Fruit fly (Drosophila melanogaster) whole organism, embryonic: ENCODE results near the gene Ttc26.

Source experiments
- Adf1 ChIP-seq: fragments of 200-800 bp; sonication (Bioruptor generic); IDR thresholded peaks from 2 replicates; pipeline ENCODE4 v1.3.6; 2022; ENCODE audit warnings: missing biosample characterization, missing genetic modification characterization
- Atf-2 ChIP-seq: fragments of 200-800 bp; sonication (Bioruptor generic); optimal IDR thresholded peaks from 2 replicates; lab custom pipeline; 2016; ENCODE audit warnings: missing biosample characterization, missing genetic modification characterization
- CG10274 ChIP-seq: fragments of 200-800 bp; sonication (Bioruptor generic); optimal IDR thresholded peaks from 3 replicates; lab custom pipeline; 2017; ENCODE audit warnings: missing biosample characterization, mild to moderate bottlenecking, missing genetic modification characterization
- CG10543 ChIP-seq: fragments of 200-800 bp; sonication (Bioruptor generic); optimal IDR thresholded peaks from 3 replicates; lab custom pipeline; 2017; ENCODE audit warnings: missing biosample characterization, mild to moderate bottlenecking, missing genetic modification characterization, moderate library complexity
- CG11723 ChIP-seq: fragments of 200-800 bp; sonication (Bioruptor generic); optimal IDR thresholded peaks from 2 replicates; lab custom pipeline; 2017; ENCODE audit warnings: missing biosample characterization, mild to moderate bottlenecking, missing genetic modification characterization
- CG12104 ChIP-seq: fragments of 200-800 bp; sonication (Bioruptor generic); optimal IDR thresholded peaks from 3 replicates; lab custom pipeline; 2016; ENCODE audit warnings: missing biosample characterization, missing genetic modification characterization
- CG12391 ChIP-seq: fragments of 200-800 bp; sonication (Bioruptor generic); optimal IDR thresholded peaks from 3 replicates; lab custom pipeline; 2018; ENCODE audit warnings: missing biosample characterization, mild to moderate bottlenecking, missing genetic modification characterization, moderate library complexity
- CG13123 ChIP-seq: fragments of 200-800 bp; sonication (Bioruptor generic); optimal IDR thresholded peaks from 2 replicates; lab custom pipeline; 2016; ENCODE audit warnings: missing biosample characterization, missing genetic modification characterization
- CG13296 ChIP-seq: fragments of 200-800 bp; sonication (Bioruptor generic); optimal IDR thresholded peaks from 3 replicates; lab custom pipeline; 2018; ENCODE audit warnings: missing biosample characterization, mild to moderate bottlenecking, missing genetic modification characterization
- CG14667 ChIP-seq: fragments of 200-800 bp; sonication (Bioruptor generic); IDR thresholded peaks from 2 replicates; pipeline ENCODE4 v1.3.6; 2022; ENCODE audit warnings: missing biosample characterization, missing genetic modification characterization
- CG16779 ChIP-seq: fragments of 200-800 bp; sonication (Bioruptor generic); IDR thresholded peaks from 2 replicates; pipeline ENCODE4 v1.3.6; 2022; ENCODE audit warnings: missing biosample characterization, missing genetic modification characterization
- CG18262 ChIP-seq: fragments of 200-800 bp; optimal IDR thresholded peaks from 3 replicates; lab custom pipeline; 2019; ENCODE audit warnings: missing biosample characterization, mild to moderate bottlenecking, missing genetic modification characterization, moderate library complexity
- CG2129 ChIP-seq: fragments of 200-800 bp; sonication (Bioruptor generic); IDR thresholded peaks from 2 replicates; pipeline ENCODE4 v1.3.6; 2022; ENCODE audit warnings: missing biosample characterization, missing genetic modification characterization; ENCODE audit not compliant: partially characterized antibody
- CG2678 ChIP-seq: fragments of 200-800 bp; sonication (Bioruptor generic); optimal IDR thresholded peaks from 3 replicates; lab custom pipeline; 2019; ENCODE audit warnings: missing biosample characterization, mild to moderate bottlenecking, missing genetic modification characterization, moderate library complexity
- CG31365 ChIP-seq: fragments of 200-800 bp; sonication (Bioruptor generic); optimal IDR thresholded peaks from 2 replicates; lab custom pipeline; 2018; ENCODE audit warnings: missing biosample characterization, mild to moderate bottlenecking, missing genetic modification characterization
- CG3407 ChIP-seq: fragments of 200-800 bp; sonication (Bioruptor generic); optimal IDR thresholded peaks from 2 replicates; lab custom pipeline; 2018; ENCODE audit warnings: missing biosample characterization, mild to moderate bottlenecking, missing genetic modification characterization
- CG4707 ChIP-seq: fragments of 200-800 bp; sonication (Bioruptor generic); optimal IDR thresholded peaks from 2 replicates; lab custom pipeline; 2018; ENCODE audit warnings: missing biosample characterization, mild to moderate bottlenecking, missing genetic modification characterization, moderate library complexity
- CG7745 ChIP-seq: fragments of 200-800 bp; sonication (Bioruptor generic); optimal IDR thresholded peaks from 2 replicates; lab custom pipeline; 2018; ENCODE audit warnings: missing biosample characterization, mild to moderate bottlenecking, missing genetic modification characterization, moderate library complexity
- CG7963 ChIP-seq: fragments of 200-800 bp; sonication (Bioruptor generic); IDR thresholded peaks from 3 replicates; pipeline ENCODE4 v1.3.6; 2022; ENCODE audit warnings: missing biosample characterization, missing genetic modification characterization; ENCODE audit not compliant: partially characterized antibody
- CG9609 ChIP-seq: fragments of 200-800 bp; sonication (Bioruptor generic); optimal IDR thresholded peaks from 3 replicates; lab custom pipeline; 2016; ENCODE audit warnings: missing biosample characterization, missing genetic modification characterization
- CG9817 ChIP-seq: fragments of 200-800 bp; sonication (Bioruptor generic); optimal IDR thresholded peaks from 2 replicates; lab custom pipeline; 2018; ENCODE audit warnings: missing biosample characterization, mild to moderate bottlenecking, missing genetic modification characterization, moderate library complexity
- Dbx ChIP-seq: fragments of 200-800 bp; sonication (Bioruptor generic); IDR thresholded peaks from 3 replicates; pipeline ENCODE4 v1.3.6; 2022; ENCODE audit warnings: missing biosample characterization, missing genetic modification characterization
- Doc3 ChIP-seq: fragments of 200-800 bp; sonication (Bioruptor generic); IDR thresholded peaks from 3 replicates; pipeline ENCODE4 v1.3.6; 2022; ENCODE audit warnings: missing biosample characterization, missing genetic modification characterization; ENCODE audit not compliant: partially characterized antibody
- Ets97D ChIP-seq: fragments of 200-800 bp; sonication (Bioruptor generic); optimal IDR thresholded peaks from 3 replicates; lab custom pipeline; 2016; ENCODE audit warnings: missing biosample characterization, missing genetic modification characterization
- Fer1 ChIP-seq: fragments of 200-800 bp; sonication (Bioruptor generic); optimal IDR thresholded peaks from 2 replicates; lab custom pipeline; 2017; ENCODE audit warnings: missing biosample characterization, mild to moderate bottlenecking, missing genetic modification characterization
- Gug ChIP-seq: fragments of 200-800 bp; sonication (Bioruptor generic); IDR thresholded peaks from 4 replicates; pipeline ENCODE4 v1.3.6; 2022; ENCODE audit warnings: missing biosample characterization, missing genetic modification characterization
- HLHmδ ChIP-seq: fragments of 200-800 bp; sonication (Bioruptor generic); optimal IDR thresholded peaks from 2 replicates; lab custom pipeline; 2018; ENCODE audit warnings: missing biosample characterization, mild to moderate bottlenecking, missing genetic modification characterization, moderate library complexity
- Hr3 ChIP-seq: fragments of 200-800 bp; sonication (Bioruptor generic); optimal IDR thresholded peaks from 3 replicates; lab custom pipeline; 2016; ENCODE audit warnings: missing biosample characterization, missing genetic modification characterization
- Hr39 ChIP-seq: fragments of >200 bp; optimal IDR thresholded peaks from 2 replicates; lab custom pipeline; 2017
- MBD-R2 ChIP-seq: fragments of 200-800 bp; sonication (Bioruptor generic); IDR thresholded peaks from 2 replicates; pipeline ENCODE4 v1.3.6; 2022; ENCODE audit warnings: missing biosample characterization, missing genetic modification characterization
- Opbp ChIP-seq: fragments of 200-800 bp; sonication (Bioruptor generic); IDR thresholded peaks from 3 replicates; pipeline ENCODE4 v1.3.6; 2022; ENCODE audit warnings: missing biosample characterization, missing genetic modification characterization; ENCODE audit not compliant: partially characterized antibody
- Sry-δ ChIP-seq: fragments of 200-800 bp; sonication (Bioruptor generic); optimal IDR thresholded peaks from 2 replicates; lab custom pipeline; 2016; ENCODE audit warnings: missing biosample characterization, missing genetic modification characterization
- Trl ChIP-seq, 3 experiments: fragments of >200 bp in 2 of 3; fragments of 200-800 bp in 1 of 3; sonication (Bioruptor generic) in 1 of 3; optimal IDR thresholded peaks; 2 replicates in 1 of 3; 3 replicates in 2 of 3; lab custom pipeline; 2016 to 2017; ENCODE audit warnings: missing biosample characterization in 1 of 3, missing genetic modification characterization in 1 of 3
- YL-1 ChIP-seq: fragments of 200-800 bp; sonication (Bioruptor generic); optimal IDR thresholded peaks from 3 replicates; lab custom pipeline; 2017; ENCODE audit warnings: missing biosample characterization, mild to moderate bottlenecking, missing genetic modification characterization
- ase ChIP-seq: fragments of 200-800 bp; sonication (Bioruptor generic); IDR thresholded peaks from 3 replicates; pipeline ENCODE4 v1.3.6; 2022; ENCODE audit warnings: missing biosample characterization, missing genetic modification characterization
- ash1 ChIP-seq: fragments of 200-800 bp; sonication (Bioruptor generic); optimal IDR thresholded peaks from 2 replicates; lab custom pipeline; 2018; ENCODE audit warnings: missing biosample characterization, mild to moderate bottlenecking, missing genetic modification characterization
- bsh ChIP-seq, 2 experiments: fragments of 200-800 bp; sonication (Bioruptor generic); optimal IDR thresholded peaks; 2 replicates each; lab custom pipeline; 2017 to 2018; ENCODE audit warnings: mild to moderate bottlenecking in 2 of 2, missing biosample characterization in 2 of 2, missing genetic modification characterization in 2 of 2, moderate library complexity in 1 of 2
- croc ChIP-seq: fragments of 200-800 bp; sonication (Bioruptor generic); conservative IDR thresholded peaks from 3 replicates; pipeline ENCODE4 v1.3.6; 2022; ENCODE audit warnings: missing biosample characterization, missing genetic modification characterization
- dati ChIP-seq: fragments of 200-800 bp; sonication (Bioruptor generic); IDR thresholded peaks from 2 replicates; pipeline ENCODE4 v1.3.6; 2022; ENCODE audit warnings: missing biosample characterization, missing genetic modification characterization
- dpn ChIP-seq, 2 experiments: fragments of 200-800 bp; sonication (Bioruptor generic); optimal IDR thresholded peaks; 3 replicates each; lab custom pipeline; 2016; ENCODE audit warnings: missing biosample characterization in 2 of 2, missing genetic modification characterization in 2 of 2
- eve ChIP-seq, 2 experiments: fragments of >200 bp; optimal IDR thresholded peaks; 2 replicates each; lab custom pipeline; 2017; ENCODE audit warnings: missing biosample characterization in 2 of 2, missing genetic modification characterization in 2 of 2
- exex ChIP-seq: fragments of 200-800 bp; sonication (Bioruptor generic); optimal IDR thresholded peaks from 4 replicates; lab custom pipeline; 2018; ENCODE audit warnings: missing biosample characterization, mild to moderate bottlenecking, missing genetic modification characterization, moderate library complexity
- fd96Cb ChIP-seq: fragments of 200-800 bp; sonication (Bioruptor generic); optimal IDR thresholded peaks from 2 replicates; lab custom pipeline; 2018; ENCODE audit warnings: missing biosample characterization, mild to moderate bottlenecking, missing genetic modification characterization, moderate library complexity
- hth ChIP-seq: fragments of >200 bp; optimal IDR thresholded peaks from 2 replicates; lab custom pipeline; 2017; ENCODE audit warnings: inconsistent platforms
- lilli ChIP-seq: fragments of 200-800 bp; sonication (Bioruptor generic); optimal IDR thresholded peaks from 3 replicates; lab custom pipeline; 2016; ENCODE audit warnings: missing biosample characterization, missing genetic modification characterization
- psq ChIP-seq: fragments of 200-800 bp; sonication (Bioruptor generic); optimal IDR thresholded peaks from 2 replicates; lab custom pipeline; 2017; ENCODE audit warnings: missing biosample characterization, missing genetic modification characterization
- ranshi ChIP-seq: fragments of 200-800 bp; sonication (Bioruptor generic); IDR thresholded peaks from 2 replicates; pipeline ENCODE4 v1.3.6; 2022; ENCODE audit warnings: missing biosample characterization, missing genetic modification characterization
- ro ChIP-seq: fragments of 200-800 bp; sonication (Bioruptor generic); IDR thresholded peaks from 2 replicates; pipeline ENCODE4 v1.3.6; 2022; ENCODE audit warnings: missing biosample characterization, missing genetic modification characterization
- sc ChIP-seq, 3 experiments: fragments of >200 bp in 2 of 3; fragments of 200-800 bp in 1 of 3; sonication (Bioruptor generic) in 1 of 3; optimal IDR thresholded peaks; 2 replicates in 2 of 3; 3 replicates in 1 of 3; lab custom pipeline; 2017; ENCODE audit warnings: mild to moderate bottlenecking in 1 of 3, missing biosample characterization in 1 of 3, missing genetic modification characterization in 1 of 3, missing genetic modification reagents in 1 of 3
- sob ChIP-seq: fragments of 200-800 bp; sonication (Bioruptor generic); IDR thresholded peaks from 2 replicates; pipeline ENCODE4 v1.3.6; 2022; ENCODE audit warnings: missing biosample characterization, missing genetic modification characterization
- toy ChIP-seq: fragments of 200-800 bp; sonication (Bioruptor generic); IDR thresholded peaks from 2 replicates; pipeline ENCODE4 v1.3.6; 2022; ENCODE audit warnings: missing biosample characterization, missing genetic modification characterization
- zfh1 ChIP-seq: fragments of 200-800 bp; sonication (Bioruptor generic); IDR thresholded peaks from 3 replicates; pipeline ENCODE4 v1.3.6; 2022; ENCODE audit warnings: missing biosample characterization, missing genetic modification characterization

Gene Ttc26

dm6 chr3R:15786538-15786937, 12.3 kb downstream of the Ttc26 start, which contains the start of gene CG9590 (continued):
- TF ChIP-seq Ets97D (GFP tag; lab: Kevin White, UChicago): no peak
- no peak for TF ChIP-seq CG7745
- no peak for TF ChIP-seq ranshi (GFP tag; lab: Robert Waterston, UW)
- TF ChIP-seq CG13296 (GFP tag; lab: Kevin White, UChicago): no peak
- TF ChIP-seq Fer1 (GFP tag; lab: Kevin White, UChicago): no peak
- no peak for TF ChIP-seq exex (tag; lab: Kevin White, UChicago)
- no peak for TF ChIP-seq dpn (GFP tag; optimal IDR thresholded peaks at IDR 0.05; lab: Kevin White, UChicago)
- TF ChIP-seq CG18262: no peak
- no peak for TF ChIP-seq croc (GFP tag; lab: Robert Waterston, UW)
- no peak for TF ChIP-seq CG12391
- TF ChIP-seq ash1: no peak
- TF ChIP-seq MBD-R2 (GFP tag; lab: Robert Waterston, UW): peak; percentile 87
- TF ChIP-seq CG11723 (GFP tag; lab: Kevin White, UChicago): no peak
- TF ChIP-seq CG2129 (GFP tag; lab: Robert Waterston, UW): no peak
- TF ChIP-seq Dbx (GFP tag; lab: Robert Waterston, UW): no peak
- TF ChIP-seq Doc3 (GFP tag; lab: Robert Waterston, UW): no peak
- TF ChIP-seq Trl (optimal IDR thresholded peaks at IDR 0.05; lab: Kevin White, UChicago): no peak
- TF ChIP-seq Trl (GFP tag; optimal IDR thresholded peaks at IDR 0.05; lab: Kevin White, UChicago): no peak
- TF ChIP-seq CG16779 (GFP tag; lab: Robert Waterston, UW): no peak
- no peak for TF ChIP-seq hth (lab: Kevin White, UChicago)
- no peak for TF ChIP-seq CG14667 (GFP tag; lab: Robert Waterston, UW)
- no peak for TF ChIP-seq CG9609 (GFP tag; lab: Kevin White, UChicago)
- TF ChIP-seq toy (GFP tag; lab: Robert Waterston, UW): no peak
- no peak for TF ChIP-seq ase (GFP tag; lab: Robert Waterston, UW)
- TF ChIP-seq dati (GFP tag; lab: Robert Waterston, UW): no peak
- no peak for TF ChIP-seq Opbp
- TF ChIP-seq CG2678 (tag; lab: Kevin White, UChicago): no peak
- no peak for TF ChIP-seq Adf1 (GFP tag; lab: Robert Waterston, UW)
- no peak for TF ChIP-seq ro (GFP tag; lab: Robert Waterston, UW)
- TF ChIP-seq YL-1 (GFP tag; lab: Kevin White, UChicago): peak; percentile 54
- no peak for TF ChIP-seq CG9817 (tag; lab: Kevin White, UChicago)
- TF ChIP-seq CG10543 (GFP tag; lab: Kevin White, UChicago): no peak
- no peak for TF ChIP-seq CG31365 (tag; lab: Kevin White, UChicago)
- no peak for TF ChIP-seq Sry-δ (GFP tag; lab: Kevin White, UChicago)
- TF ChIP-seq sc (optimal IDR thresholded peaks at IDR 0.05; lab: Kevin White, UChicago): no peak
- TF ChIP-seq sc (GFP tag; optimal IDR thresholded peaks at IDR 0.05; lab: Kevin White, UChicago): no peak
- TF ChIP-seq Atf-2: no peak
- no peak for TF ChIP-seq sob (GFP tag; lab: Robert Waterston, UW)
- no peak for TF ChIP-seq CG12104 (GFP tag; lab: Kevin White, UChicago)
- no peak for TF ChIP-seq eve (GFP tag; optimal IDR thresholded peaks at IDR 0.05; lab: Kevin White, UChicago)
- TF ChIP-seq Hr3 (GFP tag; lab: Kevin White, UChicago): no peak
- no peak for TF ChIP-seq psq
- TF ChIP-seq fd96Cb (tag; lab: Kevin White, UChicago): no peak
- TF ChIP-seq zfh1: no peak
- no peak for TF ChIP-seq Hr39
- no peak for TF ChIP-seq CG7963 (GFP tag; lab: Robert Waterston, UW)
- TF ChIP-seq CG4707: no peak
- TF ChIP-seq HLHmδ: no peak
- TF ChIP-seq CG13123: no peak
- no peak for TF ChIP-seq CG10274 (GFP tag; lab: Kevin White, UChicago)
- TF ChIP-seq Gug (GFP tag; lab: Robert Waterston, UW): no peak
- TF ChIP-seq lilli: no peak
- TF ChIP-seq CG3407: no peak
- TF ChIP-seq bsh (GFP tag; optimal IDR thresholded peaks at IDR 0.05; lab: Kevin White, UChicago): no peak
